Worm (Caenorhabditis elegans) whole organism, mixed stage, embryonic: ENCODE measurements around the gene garr-1.

Source experiments
- M03D4.4 ChIP-seq: sonication (generic microtip); optimal IDR thresholded peaks from 2 replicates; lab custom pipeline; 2017; ENCODE audit warnings: mild to moderate bottlenecking, missing genetic modification characterization, missing compliant biosample characterization
- ces-1 ChIP-seq: fragments of 150-350 bp; optimal IDR thresholded peaks from 2 replicates; lab custom pipeline; 2014; ENCODE audit warnings: missing biosample characterization, missing genetic modification reagents, missing genetic modification characterization
- elt-1 ChIP-seq: sonication (generic microtip); optimal IDR thresholded peaks from 2 replicates; lab custom pipeline; 2017; ENCODE audit warnings: missing genetic modification characterization, mild to moderate bottlenecking, missing compliant biosample characterization, antibody characterized with exemption, moderate library complexity, borderline replicate concordance; ENCODE audit not compliant: insufficient read depth
- mep-1 ChIP-seq: fragments of 150-350 bp; optimal IDR thresholded peaks from 2 replicates; lab custom pipeline; 2017; ENCODE audit warnings: missing biosample characterization, missing genetic modification reagents, missing genetic modification characterization, inconsistent platforms
- mls-2 ChIP-seq: sonication (generic microtip); optimal IDR thresholded peaks from 2 replicates; lab custom pipeline; 2016; ENCODE audit warnings: mild to moderate bottlenecking, missing genetic modification characterization, moderate library complexity, missing compliant biosample characterization
- nhr-12 ChIP-seq: fragments of 150-350 bp; optimal IDR thresholded peaks from 2 replicates; lab custom pipeline; 2014; ENCODE audit warnings: missing biosample characterization, missing genetic modification characterization
- nhr-2 ChIP-seq: fragments of 150-350 bp; optimal IDR thresholded peaks from 2 replicates; lab custom pipeline; 2014; ENCODE audit warnings: missing biosample characterization, missing genetic modification characterization
- nhr-237 ChIP-seq: fragments of 150-350 bp; optimal IDR thresholded peaks from 2 replicates; lab custom pipeline; 2014; ENCODE audit warnings: missing biosample characterization, missing genetic modification characterization
- nhr-28 ChIP-seq: fragments of 150-350 bp; optimal IDR thresholded peaks from 2 replicates; lab custom pipeline; 2014; ENCODE audit warnings: missing biosample characterization, missing genetic modification characterization
- pha-4 ChIP-seq: fragments of 150-350 bp; optimal IDR thresholded peaks from 2 replicates; lab custom pipeline; 2018; ENCODE audit warnings: missing biosample characterization, missing genetic modification reagents, missing genetic modification characterization
- sptf-1 ChIP-seq: sonication (generic microtip); optimal IDR thresholded peaks from 2 replicates; lab custom pipeline; 2017; ENCODE audit warnings: mild to moderate bottlenecking, missing genetic modification characterization, moderate library complexity, missing compliant biosample characterization
- unc-62 ChIP-seq: fragments of 150-350 bp; optimal IDR thresholded peaks from 2 replicates; lab custom pipeline; 2014; ENCODE audit warnings: missing biosample characterization, missing genetic modification reagents, missing genetic modification characterization
- zip-8 ChIP-seq: fragments of 150-350 bp; optimal IDR thresholded peaks from 2 replicates; lab custom pipeline; 2014; ENCODE audit warnings: missing biosample characterization, missing genetic modification characterization

DNA sequence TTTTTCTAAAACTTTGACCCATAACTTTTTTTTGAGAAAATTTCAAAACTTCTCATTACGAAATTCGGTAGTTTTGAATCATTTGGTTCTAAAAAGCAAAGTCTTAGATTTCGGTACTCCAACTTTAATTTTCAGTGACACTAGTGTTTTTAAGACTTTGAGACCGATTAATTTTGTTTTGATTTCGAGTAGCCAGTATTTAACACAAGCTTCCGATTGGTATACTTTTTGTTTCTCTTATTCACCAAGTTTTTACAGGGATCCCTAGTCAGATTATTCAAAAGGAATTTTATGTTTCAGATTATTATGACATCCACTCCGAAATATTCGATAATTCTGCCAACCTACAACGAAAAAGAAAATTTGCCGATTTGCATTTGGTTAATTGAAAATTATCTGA, 19.4 kb downstream of the garr-1 start, which contains the start of gene dpm-1:
- TF ChIP-seq unc-62 (GFP tag; lab: Kevin White, UChicago) (no peak), nhr-12 (tag; lab: Kevin White, UChicago) (no peak), mep-1 (tag; lab: Kevin White, UChicago) (no peak), elt-1 (no peak), nhr-2 (tag; lab: Kevin White, UChicago) (no peak), M03D4.4 (tag; lab: Kevin White, UChicago) (no peak), ces-1 (GFP tag; lab: Kevin White, UChicago) (no peak), nhr-28 (tag; lab: Kevin White, UChicago) (no peak), zip-8 (tag; lab: Kevin White, UChicago) (no peak), nhr-237 (tag; lab: Kevin White, UChicago) (no peak), mls-2 (tag; lab: Kevin White, UChicago) (no peak), sptf-1 (tag; lab: Kevin White, UChicago) (no peak), pha-4 (no peak)
